Fruit fly (Drosophila melanogaster): ENCODE data around the gene Pdp.

Gene Pdp

dm6 chrX:7692740-7693064, 41.7 kb downstream of the Pdp start (continued):
- TF ChIP-seq esg (GFP tag; conservative IDR thresholded peaks at IDR 0.05) (peak; percentile 70), Oaz (GFP tag; IDR thresholded peaks at IDR 0.05) (peak; percentile 36; the same call in 1 of the 2 replicates), CG15514 (GFP tag; optimal IDR thresholded peaks at IDR 0.05) (peak; percentile 30), Camta (GFP tag; optimal IDR thresholded peaks at IDR 0.05) (peak; percentile 61), Fer2 (tag; optimal IDR thresholded peaks at IDR 0.05) (no peak), gro (GFP tag; optimal IDR thresholded peaks at IDR 0.05) (peak; percentile 75), Kr (GFP tag; optimal IDR thresholded peaks at IDR 0.05) (no peak), Max (GFP tag; optimal IDR thresholded peaks at IDR 0.05) (peak; percentile 21), Antp (GFP tag; optimal IDR thresholded peaks at IDR 0.05) (peak; percentile 63), CG7928 (GFP tag; optimal IDR thresholded peaks at IDR 0.05) (peak; percentile 29), CG12769 (tag; optimal IDR thresholded peaks at IDR 0.05) (peak; percentile 79), Myb (GFP tag; optimal IDR thresholded peaks at IDR 0.05) (peak; percentile 59), CG3995 (GFP tag; optimal IDR thresholded peaks at IDR 0.05) (peak; percentile 2), Hr51 (GFP tag; optimal IDR thresholded peaks at IDR 0.05) (peak; percentile 5 to 76), Deaf1 (tag; optimal IDR thresholded peaks at IDR 0.05) (peak; percentile 28), unc-4 (GFP tag; IDR thresholded peaks at IDR 0.05; ENCODE audit: partially characterized antibody) (0 out of 2 replicates have a peak, but pooled peaks have one; percentile 10), stc (GFP tag; IDR thresholded peaks at IDR 0.05) (peak; percentile 75), CG14014 (GFP tag; IDR thresholded peaks at IDR 0.05) (peak; percentile 73), hkb (optimal IDR thresholded peaks at IDR 0.05) (no peak), hkb (GFP tag; IDR thresholded peaks at IDR 0.05) (peak; percentile 86), nerfin-1 (tag; optimal IDR thresholded peaks at IDR 0.05) (no peak), CG16863 (GFP tag; optimal IDR thresholded peaks at IDR 0.05) (peak; percentile 35), onecut (GFP tag; IDR thresholded peaks at IDR 0.05) (peak; percentile 51), Atf3 (GFP tag; optimal IDR thresholded peaks at IDR 0.05) (peak; percentile 2), CG12744 (GFP tag; optimal IDR thresholded peaks at IDR 0.05) (no peak), CG42726 (GFP tag; IDR thresholded peaks at IDR 0.05; ENCODE audit: partially characterized antibody) (no peak), Med (GFP tag) (peak; percentile 95), CrebB (tag; optimal IDR thresholded peaks at IDR 0.05) (peak; percentile 34), sim (GFP tag; IDR thresholded peaks at IDR 0.05) (no peak), tio (GFP tag; optimal IDR thresholded peaks at IDR 0.05) (peak; percentile 37), dmrt11E (tag; optimal IDR thresholded peaks at IDR 0.05) (no peak), stwl (tag; optimal IDR thresholded peaks at IDR 0.05) (no peak), ftz-f1 (GFP tag; optimal IDR thresholded peaks at IDR 0.05) (no peak), CG3847 (GFP tag; IDR thresholded peaks at IDR 0.05) (peak; percentile 71), grau (tag; optimal IDR thresholded peaks at IDR 0.05) (peak; percentile 97), abd-A (tag; optimal IDR thresholded peaks at IDR 0.05) (no peak), Sin3A (optimal IDR thresholded peaks at IDR 0.05) (no peak), zfh2 (GFP tag; optimal IDR thresholded peaks at IDR 0.05) (peak; percentile 75), fd3F (GFP tag; optimal IDR thresholded peaks at IDR 0.05) (peak; percentile 54), CG17361 (GFP tag; IDR thresholded peaks at IDR 0.05) (no peak), sc (optimal IDR thresholded peaks at IDR 0.05) (no peak), sc (GFP tag; optimal IDR thresholded peaks at IDR 0.05) (peak; percentile 17), pfk (GFP tag; optimal IDR thresholded peaks at IDR 0.05) (no peak), CG10147 (GFP tag; optimal IDR thresholded peaks at IDR 0.05) (peak; percentile 73), CG6272 (GFP tag; IDR thresholded peaks at IDR 0.05) (peak; percentile 56; the same call in 1 of the 2 replicates), ro (GFP tag; IDR thresholded peaks at IDR 0.05) (no peak), mirr (GFP tag; optimal IDR thresholded peaks at IDR 0.05) (no peak), vvl (GFP tag; IDR thresholded peaks at IDR 0.05) (peak; percentile 90), CG17359 (tag; optimal IDR thresholded peaks at IDR 0.05) (peak; percentile 72), CG6654 (GFP tag; optimal IDR thresholded peaks at IDR 0.05) (no peak), ap (GFP tag; IDR thresholded peaks at IDR 0.05) (0 out of 2 replicates have a peak, but pooled peaks have one; percentile 18), jumu (GFP tag; optimal IDR thresholded peaks at IDR 0.05) (peak; percentile 62)
